Worm (Caenorhabditis elegans) whole organism, young adult: Measurements from ENCODE around the gene F20D6.2.

Experiments
- B0019.2 ChIP-seq: fragments of 200-800 bp; sonication (Bioruptor generic); conservative IDR thresholded peaks from 2 replicates; pipeline ENCODE4 v1.3.6; 2022; ENCODE audit warnings: missing genetic modification reagents, missing genetic modification characterization, missing compliant biosample characterization
- nfya-2 ChIP-seq: fragments of 200-800 bp; sonication (Bioruptor generic); IDR thresholded peaks from 2 replicates; pipeline ENCODE4 v1.3.6; 2022; ENCODE audit warnings: missing genetic modification reagents, missing genetic modification characterization, missing compliant biosample characterization

- TF ChIP-seq nfya-2 (GFP tag; lab: Robert Waterston, UW), result no peak
- TF ChIP-seq B0019.2 (GFP tag; lab: Robert Waterston, UW), result peak; percentile 69
Measured at ce11 chrV:8228712-8229119, 42.9 kb downstream of the F20D6.2 start.
